Fruit fly (Drosophila melanogaster) whole organism, embryonic: ENCODE results near the gene CG13405.

Experiments
- CG10209 ChIP-seq: fragments of 200-800 bp; sonication (Bioruptor generic); optimal IDR thresholded peaks from 3 replicates; lab custom pipeline; 2017; ENCODE audit warnings: missing biosample characterization, mild to moderate bottlenecking, missing genetic modification characterization, missing genetic modification reagents
- CG10654 ChIP-seq: fragments of 200-800 bp; sonication (Bioruptor generic); optimal IDR thresholded peaks from 2 replicates; lab custom pipeline; 2016; ENCODE audit warnings: missing biosample characterization, missing genetic modification characterization
- CG11723 ChIP-seq: fragments of 200-800 bp; sonication (Bioruptor generic); optimal IDR thresholded peaks from 2 replicates; lab custom pipeline; 2017; ENCODE audit warnings: missing biosample characterization, mild to moderate bottlenecking, missing genetic modification characterization
- CG12104 ChIP-seq: fragments of 200-800 bp; sonication (Bioruptor generic); optimal IDR thresholded peaks from 3 replicates; lab custom pipeline; 2016; ENCODE audit warnings: missing biosample characterization, missing genetic modification characterization
- CG13624 ChIP-seq: fragments of 200-800 bp; sonication (Bioruptor generic); optimal IDR thresholded peaks from 2 replicates; lab custom pipeline; 2016; ENCODE audit warnings: missing biosample characterization, missing genetic modification characterization
- CG13894 ChIP-seq: fragments of 200-800 bp; sonication (Bioruptor generic); optimal IDR thresholded peaks from 3 replicates; lab custom pipeline; 2018; ENCODE audit warnings: missing biosample characterization, mild to moderate bottlenecking, missing genetic modification characterization, moderate library complexity
- CG15073 ChIP-seq: fragments of 200-800 bp; sonication (Bioruptor generic); optimal IDR thresholded peaks from 2 replicates; lab custom pipeline; 2016; ENCODE audit warnings: missing biosample characterization, missing genetic modification characterization
- CG15601 ChIP-seq: fragments of 200-800 bp; sonication (Bioruptor generic); optimal IDR thresholded peaks from 3 replicates; lab custom pipeline; 2019; ENCODE audit warnings: missing biosample characterization, mild to moderate bottlenecking, missing genetic modification characterization, moderate library complexity
- CG18764 ChIP-seq: fragments of 200-800 bp; sonication (Bioruptor generic); optimal IDR thresholded peaks from 3 replicates; lab custom pipeline; 2016; ENCODE audit warnings: missing biosample characterization, missing genetic modification characterization
- CG2199 ChIP-seq: fragments of 200-800 bp; sonication (Bioruptor generic); IDR thresholded peaks from 3 replicates; pipeline ENCODE4 v1.3.6; 2022; ENCODE audit warnings: missing biosample characterization, missing genetic modification characterization
- CG31388 ChIP-seq: fragments of 200-800 bp; sonication (Bioruptor generic); optimal IDR thresholded peaks from 2 replicates; lab custom pipeline; 2016; ENCODE audit warnings: missing biosample characterization, missing genetic modification characterization
- CG33213 ChIP-seq: fragments of 200-800 bp; sonication (Bioruptor generic); optimal IDR thresholded peaks from 3 replicates; lab custom pipeline; 2016; ENCODE audit warnings: missing biosample characterization, missing genetic modification characterization
- CG34422 ChIP-seq: fragments of 200-800 bp; sonication (Bioruptor generic); IDR thresholded peaks from 3 replicates; pipeline ENCODE4 v1.3.6; 2022; ENCODE audit warnings: missing biosample characterization, missing genetic modification characterization
- CG42726 ChIP-seq: fragments of 200-800 bp; sonication (Bioruptor generic); IDR thresholded peaks from 2 replicates; pipeline ENCODE4 v1.3.6; 2022; ENCODE audit warnings: missing biosample characterization, missing genetic modification characterization; ENCODE audit not compliant: partially characterized antibody
- CG4404 ChIP-seq: fragments of 200-800 bp; sonication (Bioruptor generic); IDR thresholded peaks from 2 replicates; pipeline ENCODE4 v1.3.6; 2022; ENCODE audit warnings: missing biosample characterization, missing genetic modification characterization
- CG4730 ChIP-seq: fragments of 200-800 bp; sonication (Bioruptor generic); IDR thresholded peaks from 2 replicates; pipeline ENCODE4 v1.3.6; 2022; ENCODE audit warnings: missing biosample characterization, missing genetic modification characterization
- CG6254 ChIP-seq: fragments of 200-800 bp; sonication (Bioruptor generic); optimal IDR thresholded peaks from 3 replicates; lab custom pipeline; 2017; ENCODE audit warnings: mild to moderate bottlenecking, missing biosample characterization, missing genetic modification reagents, missing genetic modification characterization
- CG6689 ChIP-seq: fragments of 200-800 bp; sonication (Bioruptor generic); IDR thresholded peaks from 2 replicates; pipeline ENCODE4 v1.3.6; 2022; ENCODE audit warnings: missing biosample characterization, missing genetic modification characterization
- CG7786 ChIP-seq: fragments of 200-800 bp; sonication (Bioruptor generic); optimal IDR thresholded peaks from 2 replicates; lab custom pipeline; 2016; ENCODE audit warnings: missing biosample characterization, missing genetic modification characterization
- CG7963 ChIP-seq: fragments of 200-800 bp; sonication (Bioruptor generic); IDR thresholded peaks from 3 replicates; pipeline ENCODE4 v1.3.6; 2022; ENCODE audit warnings: missing biosample characterization, missing genetic modification characterization; ENCODE audit not compliant: partially characterized antibody
- CG7987 ChIP-seq: fragments of 200-800 bp; sonication (Bioruptor generic); optimal IDR thresholded peaks from 2 replicates; lab custom pipeline; 2018; ENCODE audit warnings: missing biosample characterization, mild to moderate bottlenecking, missing genetic modification characterization, moderate library complexity
- Dad ChIP-seq: fragments of 200-800 bp; sonication (Bioruptor generic); optimal IDR thresholded peaks from 3 replicates; lab custom pipeline; 2016; ENCODE audit warnings: missing biosample characterization, missing genetic modification characterization
- E2f2 ChIP-seq: fragments of 200-800 bp; sonication (Bioruptor generic); IDR thresholded peaks from 2 replicates; pipeline ENCODE4 v1.3.6; 2022; ENCODE audit warnings: missing biosample characterization, missing genetic modification characterization
- HLH4C ChIP-seq: fragments of 200-800 bp; sonication (Bioruptor generic); IDR thresholded peaks from 3 replicates; pipeline ENCODE4 v1.3.6; 2022; ENCODE audit warnings: missing biosample characterization, missing genetic modification characterization; ENCODE audit not compliant: partially characterized antibody
- Hr3 ChIP-seq: fragments of 200-800 bp; sonication (Bioruptor generic); optimal IDR thresholded peaks from 3 replicates; lab custom pipeline; 2016; ENCODE audit warnings: missing biosample characterization, missing genetic modification characterization
- Jarid2 ChIP-seq: fragments of 200-800 bp; sonication (Bioruptor generic); optimal IDR thresholded peaks from 3 replicates; lab custom pipeline; 2017; ENCODE audit warnings: mild to moderate bottlenecking, missing biosample characterization, missing genetic modification reagents, missing genetic modification characterization
- MTF-1 ChIP-seq: fragments of 200-800 bp; sonication (Bioruptor generic); optimal IDR thresholded peaks from 2 replicates; lab custom pipeline; 2018; ENCODE audit warnings: missing biosample characterization, mild to moderate bottlenecking, missing genetic modification characterization, borderline replicate concordance
- Mes4 ChIP-seq: fragments of 200-800 bp; sonication (Bioruptor generic); optimal IDR thresholded peaks from 2 replicates; lab custom pipeline; 2016; ENCODE audit warnings: missing biosample characterization, missing genetic modification characterization
- NC2α ChIP-seq: fragments of 200-800 bp; sonication (Bioruptor generic); optimal IDR thresholded peaks from 2 replicates; lab custom pipeline; 2016; ENCODE audit warnings: missing biosample characterization, missing genetic modification characterization
- NK7.1 ChIP-seq: fragments of 200-800 bp; sonication (Bioruptor generic); optimal IDR thresholded peaks from 3 replicates; lab custom pipeline; 2016; ENCODE audit warnings: missing biosample characterization, missing genetic modification characterization
- Ptx1 ChIP-seq: fragments of 200-800 bp; sonication (Bioruptor generic); IDR thresholded peaks from 2 replicates; pipeline ENCODE4 v1.3.6; 2022; ENCODE audit warnings: missing biosample characterization, missing genetic modification characterization
- Trl ChIP-seq, 3 experiments: fragments of >200 bp in 2 of 3; fragments of 200-800 bp in 1 of 3; sonication (Bioruptor generic) in 1 of 3; optimal IDR thresholded peaks; 2 replicates in 1 of 3; 3 replicates in 2 of 3; lab custom pipeline; 2016 to 2017; ENCODE audit warnings: missing biosample characterization in 1 of 3, missing genetic modification characterization in 1 of 3
- ara ChIP-seq: fragments of 200-800 bp; sonication (Bioruptor generic); IDR thresholded peaks from 2 replicates; pipeline ENCODE4 v1.3.6; 2022; ENCODE audit warnings: missing biosample characterization, missing genetic modification characterization
- cad ChIP-seq: fragments of >200 bp; optimal IDR thresholded peaks from 2 replicates; lab custom pipeline; 2017; ENCODE audit warnings: missing biosample characterization, missing genetic modification characterization
- chn ChIP-seq: fragments of 200-800 bp; sonication (Bioruptor generic); optimal IDR thresholded peaks from 2 replicates; lab custom pipeline; 2016; ENCODE audit warnings: missing biosample characterization, missing genetic modification characterization
- ci ChIP-seq: fragments of 200-800 bp; sonication (Bioruptor generic); IDR thresholded peaks from 3 replicates; pipeline ENCODE4 v1.3.6; 2022; ENCODE audit warnings: missing biosample characterization, missing genetic modification characterization
- croc ChIP-seq: fragments of 200-800 bp; sonication (Bioruptor generic); conservative IDR thresholded peaks from 3 replicates; pipeline ENCODE4 v1.3.6; 2022; ENCODE audit warnings: missing biosample characterization, missing genetic modification characterization
- disco-r ChIP-seq: fragments of 200-800 bp; sonication (Bioruptor generic); optimal IDR thresholded peaks from 2 replicates; lab custom pipeline; 2016; ENCODE audit warnings: missing biosample characterization, missing genetic modification characterization
- dpn ChIP-seq, 2 experiments: fragments of 200-800 bp; sonication (Bioruptor generic); optimal IDR thresholded peaks; 3 replicates each; lab custom pipeline; 2016; ENCODE audit warnings: missing biosample characterization in 2 of 2, missing genetic modification characterization in 2 of 2
- dysf ChIP-seq: fragments of 200-800 bp; sonication (Bioruptor generic); IDR thresholded peaks from 3 replicates; pipeline ENCODE4 v1.3.6; 2022; ENCODE audit warnings: missing biosample characterization, missing genetic modification characterization
- emc ChIP-seq: fragments of 200-800 bp; sonication (Bioruptor generic); optimal IDR thresholded peaks from 2 replicates; lab custom pipeline; 2016; ENCODE audit warnings: missing biosample characterization, missing genetic modification characterization
- ftz-f1 ChIP-seq: fragments of 200-800 bp; sonication (Bioruptor generic); optimal IDR thresholded peaks from 2 replicates; lab custom pipeline; 2016; ENCODE audit warnings: missing biosample characterization, missing genetic modification characterization
- fu2 ChIP-seq: fragments of 200-800 bp; sonication (Bioruptor generic); optimal IDR thresholded peaks from 2 replicates; lab custom pipeline; 2016; ENCODE audit warnings: missing biosample characterization, missing genetic modification characterization
- odd ChIP-seq: fragments of 200-800 bp; sonication (Bioruptor generic); optimal IDR thresholded peaks from 2 replicates; lab custom pipeline; 2017; ENCODE audit warnings: missing biosample characterization, mild to moderate bottlenecking, missing genetic modification characterization
- onecut ChIP-seq: fragments of 200-800 bp; sonication (Bioruptor generic); IDR thresholded peaks from 2 replicates; pipeline ENCODE4 v1.3.6; 2022; ENCODE audit warnings: missing biosample characterization, missing genetic modification characterization
- pita ChIP-seq: fragments of 200-800 bp; sonication (Bioruptor generic); optimal IDR thresholded peaks from 2 replicates; lab custom pipeline; 2017; ENCODE audit warnings: missing biosample characterization, mild to moderate bottlenecking, missing genetic modification characterization
- sd ChIP-seq: fragments of 200-800 bp; sonication (Bioruptor generic); optimal IDR thresholded peaks from 3 replicates; lab custom pipeline; 2018; ENCODE audit warnings: missing biosample characterization, mild to moderate bottlenecking, missing genetic modification characterization, moderate library complexity
- sim ChIP-seq: fragments of 200-800 bp; sonication (Bioruptor generic); IDR thresholded peaks from 2 replicates; pipeline ENCODE4 v1.3.6; 2022; ENCODE audit warnings: missing biosample characterization, missing genetic modification characterization
- sisA ChIP-seq: fragments of 200-800 bp; sonication (Bioruptor generic); IDR thresholded peaks from 2 replicates; pipeline ENCODE4 v1.3.6; 2022; ENCODE audit warnings: missing biosample characterization, missing genetic modification characterization
- sob ChIP-seq: fragments of 200-800 bp; sonication (Bioruptor generic); IDR thresholded peaks from 2 replicates; pipeline ENCODE4 v1.3.6; 2022; ENCODE audit warnings: missing biosample characterization, missing genetic modification characterization
- sr ChIP-seq: fragments of 200-800 bp; sonication (Bioruptor generic); IDR thresholded peaks from 3 replicates; pipeline ENCODE4 v1.3.6; 2022; ENCODE audit warnings: missing biosample characterization, missing genetic modification characterization
- vnd ChIP-seq: fragments of 200-800 bp; sonication (Bioruptor generic); IDR thresholded peaks from 3 replicates; pipeline ENCODE4 v1.3.6; 2022; ENCODE audit warnings: missing biosample characterization, missing genetic modification characterization; ENCODE audit not compliant: partially characterized antibody

CG13405 gene

dm6 chr3L:119390-119789, 44.3 kb upstream of the CG13405 start (continued):
- TF ChIP-seq Dad (GFP tag; lab: Kevin White, UChicago) (no peak), Jarid2 (GFP tag; lab: Kevin White, UChicago) (no peak), sisA (GFP tag; lab: Robert Waterston, UW) (no peak), sim (GFP tag; lab: Robert Waterston, UW) (no peak), NC2α (GFP tag; lab: Kevin White, UChicago) (no peak), ftz-f1 (GFP tag; lab: Kevin White, UChicago) (no peak), disco-r (GFP tag; lab: Kevin White, UChicago) (no peak), CG42726 (GFP tag; lab: Robert Waterston, UW) (no peak), sob (no peak), emc (GFP tag; lab: Kevin White, UChicago) (no peak), cad (GFP tag; lab: Kevin White, UChicago) (no peak), CG12104 (GFP tag; lab: Kevin White, UChicago) (no peak), CG6689 (GFP tag; lab: Robert Waterston, UW) (no peak), E2f2 (no peak), CG31388 (GFP tag; lab: Kevin White, UChicago) (no peak), CG7987 (GFP tag; lab: Kevin White, UChicago) (no peak), CG7786 (GFP tag; lab: Kevin White, UChicago) (no peak), ara (GFP tag; lab: Robert Waterston, UW) (no peak), CG4730 (no peak), CG6254 (GFP tag; lab: Kevin White, UChicago) (no peak), CG15601 (no peak), MTF-1 (GFP tag; lab: Kevin White, UChicago) (peak; percentile 16), CG15073 (GFP tag; lab: Kevin White, UChicago) (no peak), CG13624 (peak; percentile 7), Mes4 (GFP tag; lab: Kevin White, UChicago) (no peak), vnd (GFP tag; lab: Robert Waterston, UW) (no peak), Trl (optimal IDR thresholded peaks at IDR 0.05; lab: Kevin White, UChicago) (no peak), Trl (GFP tag; optimal IDR thresholded peaks at IDR 0.05; lab: Kevin White, UChicago) (no peak), CG34422 (GFP tag; lab: Robert Waterston, UW) (no peak), odd (GFP tag; lab: Kevin White, UChicago) (no peak), chn (GFP tag; lab: Kevin White, UChicago) (no peak), Ptx1 (GFP tag; lab: Robert Waterston, UW) (no peak), CG33213 (GFP tag; lab: Kevin White, UChicago) (no peak), CG18764 (GFP tag; lab: Kevin White, UChicago) (no peak), HLH4C (GFP tag; lab: Robert Waterston, UW) (no peak), CG4404 (GFP tag; lab: Robert Waterston, UW) (no peak), NK7.1 (GFP tag; lab: Kevin White, UChicago) (no peak), croc (GFP tag; lab: Robert Waterston, UW) (no peak), dysf (GFP tag; lab: Robert Waterston, UW) (0 out of 3 replicates have a peak, but pooled peaks have one; percentile 18), onecut (GFP tag; lab: Robert Waterston, UW) (peak; percentile 10; the same call in 1 of the 2 replicates), CG11723 (GFP tag; lab: Kevin White, UChicago) (no peak), fu2 (GFP tag; lab: Kevin White, UChicago) (no peak), Hr3 (GFP tag; lab: Kevin White, UChicago) (no peak), dpn (GFP tag; optimal IDR thresholded peaks at IDR 0.05; lab: Kevin White, UChicago) (no peak), sr (GFP tag; lab: Robert Waterston, UW) (peak; percentile 11; the same call in 1 of the 3 replicates), sd (tag; lab: Kevin White, UChicago) (peak; percentile 32), CG10654 (GFP tag; lab: Kevin White, UChicago) (no peak), CG10209 (no peak), CG2199 (GFP tag; lab: Robert Waterston, UW) (peak; percentile 67; the same call in 1 of the 3 replicates), CG13894 (tag; lab: Kevin White, UChicago) (peak; percentile 6), pita (GFP tag; lab: Kevin White, UChicago) (no peak), ci (GFP tag; lab: Robert Waterston, UW) (0 out of 3 replicates have a peak, but pooled peaks have one; percentile 11), CG7963 (GFP tag; lab: Robert Waterston, UW) (no peak)
